Worm (Caenorhabditis elegans): ENCODE data around the gene bcmo-2.

bcmo-2 gene

DNA sequence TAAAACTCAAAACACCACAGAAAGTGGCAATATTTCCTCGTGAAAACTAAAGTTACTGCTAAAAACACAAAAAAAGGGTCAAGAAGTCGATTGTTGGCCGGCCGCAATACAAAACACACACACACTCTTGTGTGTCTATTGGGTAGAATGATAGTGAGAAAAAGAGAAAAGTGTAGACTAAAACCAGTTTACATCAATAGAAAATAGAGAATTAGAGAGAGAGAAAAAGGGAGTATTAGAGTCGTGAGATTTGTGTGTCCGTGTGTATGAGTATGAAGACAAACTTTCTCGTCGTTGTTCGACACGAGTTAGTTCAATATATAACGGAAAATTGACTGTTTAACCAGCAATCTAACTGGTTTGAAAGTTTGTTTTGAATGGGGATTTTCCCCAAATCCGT is 18.8 kb upstream of the bcmo-2 start (continued):
- TF ChIP-seq daf-16 (GFP tag; optimal IDR thresholded peaks at IDR 0.05) (no peak), daf-16 (tag; optimal IDR thresholded peaks at IDR 0.05) (peak; percentile 25), zfp-2 (tag; optimal IDR thresholded peaks at IDR 0.05) (no peak), attf-4 (tag; optimal IDR thresholded peaks at IDR 0.05) (no peak), ceh-44 (GFP tag; IDR thresholded peaks at IDR 0.05) (no peak), ctbp-1 (GFP tag; IDR thresholded peaks at IDR 0.05) (no peak), daf-12 (tag; optimal IDR thresholded peaks at IDR 0.05) (no peak), R02D3.7 (tag; optimal IDR thresholded peaks at IDR 0.05) (no peak), dmd-9 (GFP tag; IDR thresholded peaks at IDR 0.05) (no peak), F49E8.2 (tag; optimal IDR thresholded peaks at IDR 0.05; ENCODE audit: borderline replicate concordance) (no peak), nhr-41 (GFP tag; IDR thresholded peaks at IDR 0.05) (no peak), mdl-1 (tag; optimal IDR thresholded peaks at IDR 0.05) (no peak), zfp-3 (GFP tag; conservative IDR thresholded peaks at IDR 0.05) (no peak), unc-62 (GFP tag; optimal IDR thresholded peaks at IDR 0.05 in 1 of 2) (peak in 1 of 2 experiments; percentile 94), unc-62 (tag; optimal IDR thresholded peaks at IDR 0.05) (no peak), spr-3 (GFP tag; optimal IDR thresholded peaks at IDR 0.05) (no peak), ztf-7 (tag; optimal IDR thresholded peaks at IDR 0.05) (no peak), T26A8.4 (GFP tag; IDR thresholded peaks at IDR 0.05) (no peak), F10B5.3 (tag; optimal IDR thresholded peaks at IDR 0.05) (no peak), hmg-1.1 (GFP tag; IDR thresholded peaks at IDR 0.05) (no peak), Y5F2A.4 (GFP tag; optimal IDR thresholded peaks at IDR 0.05) (no peak), F44E2.7 (GFP tag; IDR thresholded peaks at IDR 0.05) (no peak), F26F4.8 (GFP tag; conservative IDR thresholded peaks at IDR 0.05) (no peak), gei-8 (GFP tag; optimal IDR thresholded peaks at IDR 0.05) (no peak), nhr-77 (tag; optimal IDR thresholded peaks at IDR 0.05) (peak; percentile 2), lin-39 (tag; optimal IDR thresholded peaks at IDR 0.05) (no peak), mes-2 (tag; optimal IDR thresholded peaks at IDR 0.05; ENCODE audit: poor library complexity, severe bottlenecking) (peak; percentile 3), hif-1 (tag; optimal IDR thresholded peaks at IDR 0.05) (no peak), unc-39 (tag; optimal IDR thresholded peaks at IDR 0.05) (no peak), nhr-111 (GFP tag; optimal IDR thresholded peaks at IDR 0.05) (no peak), lsy-2 (tag; optimal IDR thresholded peaks at IDR 0.05) (peak in 1 of 2 experiments; percentile 32), nhr-102 (tag; optimal IDR thresholded peaks at IDR 0.05) (no peak), nhr-25 (tag; optimal IDR thresholded peaks at IDR 0.05; ENCODE audit: borderline replicate concordance, insufficient read depth) (no peak), set-16 (GFP tag; IDR thresholded peaks at IDR 0.05) (no peak), ZK546.5 (tag; optimal IDR thresholded peaks at IDR 0.05) (no peak), zip-11 (GFP tag; IDR thresholded peaks at IDR 0.05) (no peak), ama-1 (optimal IDR thresholded peaks at IDR 0.05) (no peak), nhr-11 (tag; optimal IDR thresholded peaks at IDR 0.05) (peak; percentile 11), unc-130 (GFP tag; optimal IDR thresholded peaks at IDR 0.05) (no peak), lin-1 (GFP tag; IDR thresholded peaks at IDR 0.05) (no peak), egl-43 (GFP tag; IDR thresholded peaks at IDR 0.05) (no peak), jun-1 (tag; optimal IDR thresholded peaks at IDR 0.05) (no peak), dmd-8 (GFP tag; IDR thresholded peaks at IDR 0.05) (no peak), mep-1 (tag; optimal IDR thresholded peaks at IDR 0.05) (peak; percentile 39), ztf-11 (tag; optimal IDR thresholded peaks at IDR 0.05) (no peak), aha-1 (tag) (no peak), php-3 (GFP tag; IDR thresholded peaks at IDR 0.05) (no peak), ces-1 (GFP tag; optimal IDR thresholded peaks at IDR 0.05) (no peak), dmd-6 (GFP tag; IDR thresholded peaks at IDR 0.05) (peak; percentile 10; the same call in 1 of the 2 replicates), ceh-28 (tag; optimal IDR thresholded peaks at IDR 0.05) (no peak), nhr-6 (tag; optimal IDR thresholded peaks at IDR 0.05) (peak; percentile 17), arid-1 (GFP tag; conservative IDR thresholded peaks at IDR 0.05) (no peak), nhr-76 (tag; optimal IDR thresholded peaks at IDR 0.05) (no peak)
